Worm (Caenorhabditis elegans) whole organism, L4 larva: ENCODE data around the gene eri-12.
"Not testable (repeated sequence)": the region's sequence is repeated elsewhere in the genome, so short reads cannot be mapped to it uniquely, and the experiment has no call there.

Experiments
- R02D3.7 ChIP-seq: fragments of 150-350 bp; sonication (generic microtip); optimal IDR thresholded peaks from 3 replicates; lab custom pipeline; 2014; ENCODE audit warnings: missing biosample characterization, missing genetic modification characterization
- T26A8.4 ChIP-seq: fragments of 200-800 bp; sonication (Bioruptor generic); IDR thresholded peaks from 2 replicates; pipeline ENCODE4 v1.3.6; 2022; ENCODE audit warnings: missing genetic modification characterization, missing compliant biosample characterization
- Y48G9A.11 ChIP-seq: fragments of 200-800 bp; sonication (Bioruptor generic); IDR thresholded peaks from 2 replicates; pipeline ENCODE4 v1.3.6; 2022; ENCODE audit warnings: missing genetic modification reagents, missing genetic modification characterization, missing compliant biosample characterization
- aha-1 ChIP-seq: fragments of 150-350 bp; peaks from one replicate; lab custom pipeline; 2014; ENCODE audit warnings: missing biosample characterization, missing genetic modification characterization
- arid-1 ChIP-seq: fragments of 200-800 bp; sonication (Bioruptor generic); conservative IDR thresholded peaks from 2 replicates; pipeline ENCODE4 v1.3.6; 2022; ENCODE audit warnings: missing genetic modification reagents, missing genetic modification characterization, missing compliant biosample characterization
- attf-4 ChIP-seq: sonication (generic microtip); optimal IDR thresholded peaks from 3 replicates; lab custom pipeline; 2017; ENCODE audit warnings: missing biosample characterization, missing genetic modification characterization
- ceh-44 ChIP-seq: fragments of 200-800 bp; sonication (Bioruptor generic); IDR thresholded peaks from 2 replicates; pipeline ENCODE4 v1.3.6; 2022; ENCODE audit warnings: missing genetic modification reagents, missing genetic modification characterization, missing compliant biosample characterization
- ces-1 ChIP-seq: fragments of 150-350 bp; sonication (generic microtip); optimal IDR thresholded peaks from 4 replicates; lab custom pipeline; 2014; ENCODE audit warnings: missing biosample characterization, missing genetic modification reagents, missing genetic modification characterization
- daf-16 ChIP-seq, 3 experiments: sonication (generic microtip); optimal IDR thresholded peaks; 2 replicates each; lab custom pipeline; 2016 to 2017; ENCODE audit warnings: missing genetic modification characterization in 3 of 3, missing genetic modification reagents in 3 of 3, mild to moderate bottlenecking in 2 of 3, missing compliant biosample characterization in 2 of 3, missing biosample characterization in 1 of 3, moderate library complexity in 1 of 3
- daf-19 ChIP-seq: fragments of 200-800 bp; sonication (Bioruptor generic); conservative IDR thresholded peaks from 2 replicates; pipeline ENCODE4 v1.3.6; 2022; ENCODE audit warnings: missing genetic modification characterization, missing compliant biosample characterization
- dmd-6 ChIP-seq: fragments of 200-800 bp; sonication (Bioruptor generic); IDR thresholded peaks from 2 replicates; pipeline ENCODE4 v1.3.6; 2022; ENCODE audit warnings: missing genetic modification reagents, missing genetic modification characterization, missing compliant biosample characterization
- dmd-8 ChIP-seq: fragments of 200-800 bp; sonication (Bioruptor generic); IDR thresholded peaks from 2 replicates; pipeline ENCODE4 v1.3.6; 2022; ENCODE audit warnings: missing genetic modification characterization, missing compliant biosample characterization
- dve-1 ChIP-seq: sonication (generic microtip); optimal IDR thresholded peaks from 2 replicates; lab custom pipeline; 2017; ENCODE audit warnings: antibody characterized with exemption, mild to moderate bottlenecking, missing genetic modification characterization, missing compliant biosample characterization; ENCODE audit not compliant: insufficient read depth
- hif-1 ChIP-seq, 2 experiments: sonication (generic microtip); optimal IDR thresholded peaks; 2 replicates each; lab custom pipeline; 2016 to 2017; ENCODE audit warnings: missing compliant biosample characterization in 2 of 2, missing genetic modification characterization in 2 of 2, missing genetic modification reagents in 2 of 2, missing genotype in 2 of 2, mild to moderate bottlenecking in 1 of 2
- hlh-11 ChIP-seq: fragments of 200-800 bp; sonication (Bioruptor generic); optimal IDR thresholded peaks from 2 replicates; lab custom pipeline; 2018; ENCODE audit warnings: mild to moderate bottlenecking, missing genetic modification characterization, missing compliant biosample characterization
- hlh-30 ChIP-seq: sonication (generic microtip); optimal IDR thresholded peaks from 2 replicates; lab custom pipeline; 2017; ENCODE audit warnings: antibody characterized with exemption, mild to moderate bottlenecking, missing genetic modification characterization, missing compliant biosample characterization; ENCODE audit not compliant: insufficient read depth
- jun-1 ChIP-seq: fragments of 150-350 bp; optimal IDR thresholded peaks from 2 replicates; lab custom pipeline; 2014; ENCODE audit warnings: missing biosample characterization, missing genetic modification reagents, missing genetic modification characterization
- lim-7 ChIP-seq: fragments of 200-800 bp; sonication (Bioruptor generic); IDR thresholded peaks from 2 replicates; pipeline ENCODE4 v1.3.6; 2022; ENCODE audit warnings: missing genetic modification characterization, missing compliant biosample characterization
- lin-13 ChIP-seq: fragments of 150-350 bp; optimal IDR thresholded peaks from 2 replicates; lab custom pipeline; 2014; ENCODE audit warnings: missing biosample characterization, missing genetic modification reagents, missing genetic modification characterization
- madf-5 ChIP-seq, 2 experiments: fragments of 200-800 bp; sonication (Bioruptor generic); IDR thresholded peaks; 2 replicates each; pipeline ENCODE4 v1.3.6; 2022; ENCODE audit warnings: missing compliant biosample characterization in 2 of 2, missing genetic modification characterization in 2 of 2
- nhr-102 ChIP-seq: sonication (generic microtip); optimal IDR thresholded peaks from 2 replicates; lab custom pipeline; 2016; ENCODE audit warnings: mild to moderate bottlenecking, missing genetic modification characterization, moderate library complexity, missing compliant biosample characterization
- nhr-11 ChIP-seq: fragments of 150-350 bp; optimal IDR thresholded peaks from 2 replicates; lab custom pipeline; 2014; ENCODE audit warnings: missing biosample characterization, missing genetic modification characterization
- nhr-237 ChIP-seq: sonication (generic microtip); optimal IDR thresholded peaks from 2 replicates; lab custom pipeline; 2017; ENCODE audit warnings: missing biosample characterization, missing genetic modification characterization
- nhr-28 ChIP-seq: fragments of 150-350 bp; optimal IDR thresholded peaks from 2 replicates; lab custom pipeline; 2014; ENCODE audit warnings: missing biosample characterization, missing genetic modification characterization
- nhr-41 ChIP-seq: fragments of 200-800 bp; sonication (Bioruptor generic); IDR thresholded peaks from 2 replicates; pipeline ENCODE4 v1.3.6; 2022; ENCODE audit warnings: missing genetic modification reagents, missing genetic modification characterization, missing compliant biosample characterization
- nhr-48 ChIP-seq: sonication (generic microtip); optimal IDR thresholded peaks from 2 replicates; lab custom pipeline; 2016; ENCODE audit warnings: mild to moderate bottlenecking, missing genetic modification characterization, missing compliant biosample characterization
- nhr-6 ChIP-seq: fragments of 150-350 bp; optimal IDR thresholded peaks from 2 replicates; lab custom pipeline; 2014; ENCODE audit warnings: missing biosample characterization, missing genetic modification characterization
- pqm-1 ChIP-seq: sonication (generic microtip); optimal IDR thresholded peaks from 2 replicates; lab custom pipeline; 2017; ENCODE audit warnings: missing biosample characterization, missing genetic modification characterization
- skn-1 ChIP-seq: fragments of 150-350 bp; optimal IDR thresholded peaks from 2 replicates; lab custom pipeline; 2014; ENCODE audit warnings: missing biosample characterization, missing genetic modification characterization
- snpc-1.2 ChIP-seq: fragments of 200-800 bp; sonication (Bioruptor generic); IDR thresholded peaks from 2 replicates; pipeline ENCODE4 v1.3.6; 2022; ENCODE audit warnings: missing genetic modification reagents, missing genetic modification characterization, missing compliant biosample characterization
- spr-1 ChIP-seq: sonication (generic microtip); optimal IDR thresholded peaks from 2 replicates; lab custom pipeline; 2016; ENCODE audit warnings: mild to moderate bottlenecking, missing genetic modification characterization, missing compliant biosample characterization
- spr-3 ChIP-seq: fragments of 200-800 bp; sonication (Bioruptor generic); optimal IDR thresholded peaks from 2 replicates; lab custom pipeline; 2018; ENCODE audit warnings: mild to moderate bottlenecking, missing genetic modification characterization, missing compliant biosample characterization
- unc-130 ChIP-seq: sonication (generic microtip); optimal IDR thresholded peaks from 2 replicates; lab custom pipeline; 2016; ENCODE audit warnings: missing genetic modification reagents, missing genetic modification characterization, missing compliant biosample characterization
- unc-39 ChIP-seq: sonication (generic microtip); optimal IDR thresholded peaks from 2 replicates; lab custom pipeline; 2017; ENCODE audit warnings: missing biosample characterization, missing genetic modification characterization
- unc-62 ChIP-seq, 3 experiments: fragments of 150-350 bp in 1 of 3; sonication (generic microtip); optimal IDR thresholded peaks in 2 of 3; peaks in 1 of 3; 1 replicate in 1 of 3; 2 replicates in 2 of 3; lab custom pipeline; 2014 to 2017; ENCODE audit warnings: missing biosample characterization in 3 of 3, missing genetic modification characterization in 3 of 3, missing genetic modification reagents in 3 of 3, missing genotype in 1 of 3
- zfp-2 ChIP-seq: sonication (generic microtip); optimal IDR thresholded peaks from 2 replicates; lab custom pipeline; 2016; ENCODE audit warnings: mild to moderate bottlenecking, missing genetic modification characterization, missing compliant biosample characterization

eri-12 gene

ce11 chrIV:12167944-12168343, 11.3 kb downstream of the eri-12 start, which contains the start of gene F20B10.3:
TSS of gene F20B10.3 (plus strand) at chrIV:12168244.
- TF ChIP-seq spr-1: no peak
- no peak for TF ChIP-seq spr-3 (GFP tag; lab: Kevin White, UChicago)

- TF ChIP-seq lim-7 (GFP tag; lab: Robert Waterston, UW) (0 out of 2 replicates have a peak, but pooled peaks have one; percentile 40), madf-5 (GFP tag; IDR thresholded peaks at IDR 0.05; lab: Robert Waterston, UW) (peak in 1 of 2 experiments; percentile 78; a peak in 2 of 4 replicates)
Measured at ce11 chrIV:12170396-12170795, 13.8 kb downstream of the eri-12 start.

- TF ChIP-seq hif-1 (tag; optimal IDR thresholded peaks at IDR 0.05; lab: Kevin White, UChicago); ces-1 (GFP tag; lab: Kevin White, UChicago); dmd-8 (GFP tag; lab: Robert Waterston, UW): not testable (repeated sequence)
Measured at ce11 chrIV:12178235-12178634, 21.6 kb downstream of the eri-12 start, which contains the start of gene nlr-1. TSS of gene nlr-1 (minus strand) at chrIV:12178335.

DNA sequence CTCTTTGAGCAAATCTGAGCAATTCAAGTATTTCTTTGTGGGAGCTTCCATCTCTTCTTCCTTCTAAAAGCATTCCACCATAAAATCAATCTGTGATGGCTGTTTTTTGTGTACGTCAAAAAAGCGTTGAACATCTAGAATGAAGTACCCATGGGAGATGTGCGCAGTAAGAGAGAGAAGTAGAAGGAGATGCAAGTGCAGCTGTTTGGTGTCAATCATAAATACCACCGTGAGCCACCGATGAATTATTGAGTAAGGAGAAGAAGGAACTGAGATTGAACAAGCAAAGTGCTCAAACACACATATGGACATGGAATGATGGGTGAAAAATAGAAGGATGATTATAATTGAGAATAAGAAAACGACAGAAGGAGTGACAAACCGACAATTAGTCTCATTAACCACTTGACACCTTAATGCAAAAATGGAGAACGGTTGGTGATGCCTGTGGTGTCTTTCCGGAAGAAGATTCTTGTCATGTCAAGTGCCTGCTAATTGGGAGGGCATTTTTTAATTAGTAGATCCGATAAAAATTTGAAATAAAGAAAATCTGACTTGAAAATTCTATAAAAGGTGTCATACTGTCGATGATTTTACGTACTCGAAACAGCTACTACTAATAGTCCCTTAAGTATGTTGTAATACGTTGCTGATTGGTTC, 35.6 kb downstream of the eri-12 start:
- no peak for TF ChIP-seq R02D3.7
- peak; percentile 25 for TF ChIP-seq aha-1
- TF ChIP-seq unc-62 (GFP tag; optimal IDR thresholded peaks at IDR 0.05 in 1 of 2; lab: Kevin White, UChicago): peak in 1 of 2 experiments; percentile 98
- no peak for TF ChIP-seq unc-62 (tag; optimal IDR thresholded peaks at IDR 0.05; lab: Kevin White, UChicago)

- no peak for TF ChIP-seq unc-39
Measured at ce11 chrIV:12193338-12193737, 36.7 kb downstream of the eri-12 start.

ce11 chrIV:12194668-12195067, 38.0 kb downstream of the eri-12 start:
- no peak for TF ChIP-seq attf-4 (tag; lab: Kevin White, UChicago)
- peak; percentile 39; the same call in 1 of the 2 replicates for TF ChIP-seq snpc-1.2 (GFP tag; lab: Robert Waterston, UW)
- peak; percentile 41 for TF ChIP-seq unc-130 (GFP tag; lab: Kevin White, UChicago)
- no peak for TF ChIP-seq nhr-11 (tag; lab: Kevin White, UChicago)
- peak; percentile 72; the same call in 1 of the 2 replicates for TF ChIP-seq Y48G9A.11
- no peak for TF ChIP-seq nhr-6
- no peak for TF ChIP-seq skn-1
- TF ChIP-seq zfp-2: no peak

ce11 chrIV:12196608-12197007, 40.0 kb downstream of the eri-12 start:
- TF ChIP-seq dmd-6 (peak; percentile 33; the same call in 1 of the 2 replicates), daf-16 (GFP tag; optimal IDR thresholded peaks at IDR 0.05; lab: Kevin White, UChicago) (no peak), daf-16 (tag; optimal IDR thresholded peaks at IDR 0.05; lab: Kevin White, UChicago) (peak; percentile 90), hif-1 (tag; optimal IDR thresholded peaks at IDR 0.05; lab: Kevin White, UChicago) (peak in 1 of 2 experiments; percentile 47), hlh-30 (tag; lab: Kevin White, UChicago) (no peak), skn-1 (no peak), daf-19 (no peak), jun-1 (tag; lab: Kevin White, UChicago) (no peak), nhr-102 (tag; lab: Kevin White, UChicago) (no peak), hlh-11 (tag; lab: Kevin White, UChicago) (peak; percentile 33), nhr-48 (tag; lab: Kevin White, UChicago) (no peak), T26A8.4 (GFP tag; lab: Robert Waterston, UW) (no peak), arid-1 (GFP tag; lab: Robert Waterston, UW) (no peak), nhr-41 (peak; percentile 63; the same call in 1 of the 2 replicates), pqm-1 (tag; lab: Kevin White, UChicago) (peak; percentile 49), ces-1 (GFP tag; lab: Kevin White, UChicago) (no peak), dve-1 (peak; percentile 17), lin-13 (no peak), ceh-44 (GFP tag; lab: Robert Waterston, UW) (no peak), nhr-237 (tag; lab: Kevin White, UChicago) (no peak), spr-3 (GFP tag; lab: Kevin White, UChicago) (no peak), aha-1 (peak; percentile 76), nhr-28 (tag; lab: Kevin White, UChicago) (peak; percentile 45), unc-62 (GFP tag; optimal IDR thresholded peaks at IDR 0.05 in 1 of 2; lab: Kevin White, UChicago) (peak in 1 of 2 experiments; percentile 74), unc-62 (tag; optimal IDR thresholded peaks at IDR 0.05; lab: Kevin White, UChicago) (no peak)
